Worm (Caenorhabditis elegans): ENCODE data around the gene wbp-2.

DNA sequence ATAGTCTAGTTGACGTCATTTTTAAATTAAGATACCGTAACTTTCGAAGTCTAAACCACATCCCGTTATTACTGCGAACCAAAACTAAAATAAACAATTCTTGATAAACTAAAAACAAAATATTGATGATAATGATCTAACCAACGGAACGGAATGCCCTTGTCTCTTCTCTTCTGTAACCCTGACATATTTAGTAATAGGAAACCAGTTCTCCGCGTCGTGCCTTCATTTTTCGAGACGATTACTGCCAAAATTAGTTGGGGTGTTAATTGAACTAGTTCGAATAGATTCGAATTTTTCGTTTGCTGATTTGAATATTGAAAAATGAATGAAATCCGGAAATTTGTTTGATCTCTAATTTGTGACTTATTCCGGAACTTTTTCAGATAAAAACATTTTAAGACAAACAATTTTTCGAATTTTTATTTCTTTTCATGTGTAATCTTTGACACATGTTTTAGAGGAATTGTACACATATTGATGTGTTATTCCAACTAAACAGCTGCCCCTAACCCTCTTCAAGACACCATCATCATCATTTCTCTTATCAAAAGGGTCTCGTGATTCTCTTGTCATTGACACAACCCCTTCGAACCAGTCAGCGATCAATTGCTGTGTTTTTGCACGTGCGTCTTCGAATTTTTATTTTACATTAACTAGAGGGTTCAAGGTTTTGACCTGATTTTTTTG is 45.8 kb upstream of the wbp-2 start:
- no peak for TF ChIP-seq ets-7 (tag; optimal IDR thresholded peaks at IDR 0.05)
- no peak for TF ChIP-seq sea-1 (GFP tag; conservative IDR thresholded peaks at IDR 0.05)
- TF ChIP-seq ama-1 (optimal IDR thresholded peaks at IDR 0.05) = no peak
- no peak for TF ChIP-seq F13C5.2 (tag; optimal IDR thresholded peaks at IDR 0.05)
- no peak for TF ChIP-seq aly-1 (tag; optimal IDR thresholded peaks at IDR 0.05)
- TF ChIP-seq tbx-11 (GFP tag; IDR thresholded peaks at IDR 0.05) = 0 out of 2 replicates have a peak, but pooled peaks have one; percentile 11

Data from whole organism, early embryonic.